Worm (Caenorhabditis elegans): ENCODE data around the gene C30A5.10.

- TF ChIP-seq unc-3 (GFP tag; conservative IDR thresholded peaks at IDR 0.05): no peak
- TF ChIP-seq unc-3 (tag; optimal IDR thresholded peaks at IDR 0.05): no peak
- no peak for TF ChIP-seq lin-11 (tag; optimal IDR thresholded peaks at IDR 0.05)
Observed at ce11 chrIII:8240247-8240646, 30.6 kb upstream of the C30A5.10 start.
